Worm (Caenorhabditis elegans) whole organism, L4/young adult: Measurements from ENCODE around the gene F22B5.10.

ENCODE experiments used
- dao-5 ChIP-seq: sonication (generic microtip); optimal IDR thresholded peaks from 2 replicates; lab custom pipeline; 2016; ENCODE audit warnings: missing genotype, missing genetic modification characterization, moderate library complexity, missing compliant biosample characterization
- him-1 ChIP-seq: sonication (generic microtip); optimal IDR thresholded peaks from 2 replicates; lab custom pipeline; 2016; ENCODE audit warnings: missing genotype, missing genetic modification reagents, missing genetic modification characterization, missing compliant biosample characterization

DNA sequence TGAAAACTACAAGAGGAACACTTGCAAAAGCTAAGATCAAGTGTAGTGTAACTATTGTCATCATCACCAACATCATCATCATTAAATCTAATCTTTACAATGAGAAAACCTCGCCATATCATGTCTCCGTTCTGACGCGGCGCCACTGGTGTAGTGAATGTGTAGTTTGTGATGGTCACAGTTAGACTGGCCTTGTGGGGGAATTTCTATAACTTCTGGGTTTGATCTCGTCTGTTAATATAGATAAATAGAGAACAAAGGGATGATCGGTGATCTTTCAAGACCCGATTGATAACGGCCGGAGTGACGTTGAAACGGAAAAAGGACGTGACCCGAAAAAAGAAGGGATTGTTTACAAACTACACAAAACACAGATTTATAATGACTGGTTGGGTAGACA, 26.2 kb upstream of the F22B5.10 start:
- TF ChIP-seq dao-5 (no peak), him-1 (tag; lab: Kevin White, UChicago) (no peak)
